Worm (Caenorhabditis elegans): ENCODE measurements around the gene srbc-44.

DNA sequence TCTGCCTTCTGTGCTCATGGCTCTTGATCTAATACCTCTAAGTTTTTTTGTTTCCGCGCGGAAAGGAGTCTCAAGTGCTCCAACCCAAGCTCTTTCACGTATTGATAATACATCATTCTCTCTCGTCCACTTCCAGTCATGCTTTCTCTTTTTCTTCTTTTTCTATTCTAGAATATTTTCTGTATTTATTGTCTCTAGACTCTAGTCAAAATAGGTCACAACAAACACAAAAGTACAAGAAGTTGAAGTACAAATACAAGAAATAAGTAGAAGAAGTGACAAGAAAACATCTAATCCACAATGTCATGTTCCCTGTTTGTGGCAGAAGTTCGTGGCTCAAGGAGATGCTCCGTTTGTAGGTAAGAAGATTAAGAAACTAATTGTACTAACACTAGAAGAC lies 15.1 kb downstream of the srbc-44 start, which contains the start of gene ZC455.1:
- TF ChIP-seq unc-39 (tag; optimal IDR thresholded peaks at IDR 0.05) (no peak), elt-1 (tag; optimal IDR thresholded peaks at IDR 0.05; ENCODE audit: borderline replicate concordance, insufficient read depth) (no peak), elt-3 (tag; optimal IDR thresholded peaks at IDR 0.05) (no peak), snpc-4 (tag; optimal IDR thresholded peaks at IDR 0.05) (no peak), pha-4 (tag; optimal IDR thresholded peaks at IDR 0.05) (no peak), mep-1 (tag; optimal IDR thresholded peaks at IDR 0.05) (no peak), sptf-1 (tag; optimal IDR thresholded peaks at IDR 0.05) (no peak), ceh-83 (GFP tag; optimal IDR thresholded peaks at IDR 0.05) (no peak), cnd-1 (tag; optimal IDR thresholded peaks at IDR 0.05) (no peak), blmp-1 (tag; optimal IDR thresholded peaks at IDR 0.05) (no peak), bed-3 (GFP tag; optimal IDR thresholded peaks at IDR 0.05) (no peak), ces-1 (GFP tag; optimal IDR thresholded peaks at IDR 0.05) (no peak)
